Fruit fly (Drosophila melanogaster) whole organism, embryonic: ENCODE results near the gene fit.
A peak's percentile ranks its signal among the peaks of the same experiment; 100 is the strongest.

Experiments used
- Awh ChIP-seq: fragments of 200-800 bp; sonication (Bioruptor generic); IDR thresholded peaks from 2 replicates; pipeline ENCODE4, ENCODE4 v1.3.6; 2022; ENCODE audit warnings: missing biosample characterization, missing genetic modification characterization
- BEAF-32 ChIP-seq: fragments of 200-800 bp; sonication (Bioruptor generic); optimal IDR thresholded peaks from 3 replicates; lab custom pipeline; 2017; ENCODE audit warnings: missing biosample characterization, missing genetic modification characterization, mild to moderate bottlenecking, moderate library complexity, missing genetic modification reagents
- CG1024 ChIP-seq: fragments of 200-800 bp; sonication (Bioruptor generic); IDR thresholded peaks from 2 replicates; pipeline ENCODE4 v1.3.6; 2022; ENCODE audit warnings: missing biosample characterization, missing genetic modification characterization
- CG10431 ChIP-seq: fragments of 200-800 bp; sonication (Bioruptor generic); optimal IDR thresholded peaks from 3 replicates; lab custom pipeline; 2018; ENCODE audit warnings: missing biosample characterization, mild to moderate bottlenecking, missing genetic modification characterization
- CG11085 ChIP-seq: fragments of 200-800 bp; sonication (Bioruptor generic); IDR thresholded peaks from 2 replicates; pipeline ENCODE4 v1.3.6; 2022; ENCODE audit warnings: missing biosample characterization, missing genetic modification characterization
- CG12744 ChIP-seq: fragments of 200-800 bp; sonication (Bioruptor generic); optimal IDR thresholded peaks from 2 replicates; lab custom pipeline; 2016; ENCODE audit warnings: missing biosample characterization, missing genetic modification characterization
- CG15269 ChIP-seq: fragments of 200-800 bp; sonication (Bioruptor generic); optimal IDR thresholded peaks from 2 replicates; lab custom pipeline; 2018; ENCODE audit warnings: missing biosample characterization, mild to moderate bottlenecking, missing genetic modification characterization, moderate library complexity
- CG15696 ChIP-seq: fragments of 200-800 bp; sonication (Bioruptor generic); optimal IDR thresholded peaks from 2 replicates; lab custom pipeline; 2019; ENCODE audit warnings: missing biosample characterization, mild to moderate bottlenecking, missing genetic modification characterization, moderate library complexity
- CG16779 ChIP-seq: fragments of 200-800 bp; sonication (Bioruptor generic); IDR thresholded peaks from 2 replicates; pipeline ENCODE4 v1.3.6; 2022; ENCODE audit warnings: missing biosample characterization, missing genetic modification characterization
- CG16813 ChIP-seq: fragments of 200-800 bp; sonication (Bioruptor generic); IDR thresholded peaks from 3 replicates; pipeline ENCODE4 v1.3.6; 2022; ENCODE audit warnings: missing biosample characterization, missing genetic modification characterization; ENCODE audit not compliant: partially characterized antibody
- CG16863 ChIP-seq: fragments of 200-800 bp; sonication (Bioruptor generic); optimal IDR thresholded peaks from 3 replicates; lab custom pipeline; 2016; ENCODE audit warnings: missing biosample characterization, missing genetic modification characterization
- CG17612 ChIP-seq: fragments of 200-800 bp; sonication (Bioruptor generic); IDR thresholded peaks from 2 replicates; pipeline ENCODE4 v1.3.6; 2022; ENCODE audit warnings: missing biosample characterization, missing genetic modification characterization
- CG17912 ChIP-seq: fragments of 200-800 bp; sonication (Bioruptor generic); optimal IDR thresholded peaks from 2 replicates; lab custom pipeline; 2018; ENCODE audit warnings: missing biosample characterization, mild to moderate bottlenecking, missing genetic modification characterization
- CG18764 ChIP-seq: fragments of 200-800 bp; sonication (Bioruptor generic); optimal IDR thresholded peaks from 3 replicates; lab custom pipeline; 2016; ENCODE audit warnings: missing biosample characterization, missing genetic modification characterization
- CG30020 ChIP-seq: fragments of 200-800 bp; optimal IDR thresholded peaks from 2 replicates; lab custom pipeline; 2019; ENCODE audit warnings: missing biosample characterization, mild to moderate bottlenecking, missing genetic modification characterization, moderate library complexity
- CG31388 ChIP-seq: fragments of 200-800 bp; sonication (Bioruptor generic); optimal IDR thresholded peaks from 2 replicates; lab custom pipeline; 2016; ENCODE audit warnings: missing biosample characterization, missing genetic modification characterization
- CG32772 ChIP-seq: fragments of 200-800 bp; sonication (Bioruptor generic); IDR thresholded peaks from 2 replicates; pipeline ENCODE4 v1.3.6; 2022; ENCODE audit warnings: missing biosample characterization, missing genetic modification characterization
- CG7271 ChIP-seq: fragments of 200-800 bp; sonication (Bioruptor generic); optimal IDR thresholded peaks from 2 replicates; lab custom pipeline; 2018; ENCODE audit warnings: missing biosample characterization, mild to moderate bottlenecking, missing genetic modification characterization, moderate library complexity
- CG7357 ChIP-seq: fragments of 200-800 bp; sonication (Bioruptor generic); IDR thresholded peaks from 3 replicates; pipeline ENCODE4 v1.3.6; 2022; ENCODE audit warnings: missing biosample characterization, missing genetic modification characterization
- CG7556 ChIP-seq: fragments of 200-800 bp; sonication (Bioruptor generic); optimal IDR thresholded peaks from 2 replicates; lab custom pipeline; 2017; ENCODE audit warnings: missing biosample characterization, mild to moderate bottlenecking, missing genetic modification characterization
- CoRest ChIP-seq: fragments of 200-800 bp; sonication (Bioruptor generic); optimal IDR thresholded peaks from 3 replicates; lab custom pipeline; 2018; ENCODE audit warnings: missing biosample characterization, mild to moderate bottlenecking, missing genetic modification characterization, moderate library complexity
- Eip74EF ChIP-seq, 2 experiments: fragments of 200-800 bp in 1 of 2; fragments of >200 bp in 1 of 2; sonication (Bioruptor generic) in 1 of 2; optimal IDR thresholded peaks; 2 replicates each; lab custom pipeline; 2017 to 2019; ENCODE audit warnings: missing biosample characterization in 2 of 2, missing genetic modification characterization in 2 of 2, mild to moderate bottlenecking in 1 of 2, moderate library complexity in 1 of 2
- Fer2 ChIP-seq: fragments of 200-800 bp; sonication (Bioruptor generic); optimal IDR thresholded peaks from 2 replicates; lab custom pipeline; 2018; ENCODE audit warnings: missing biosample characterization, mild to moderate bottlenecking, missing genetic modification characterization, moderate library complexity
- Gsc ChIP-seq: fragments of 200-800 bp; sonication (Bioruptor generic); IDR thresholded peaks from 2 replicates; pipeline ENCODE4 v1.3.6; 2022; ENCODE audit warnings: missing biosample characterization, missing genetic modification characterization
- Hmr ChIP-seq: fragments of 200-800 bp; sonication (Bioruptor generic); optimal IDR thresholded peaks from 3 replicates; lab custom pipeline; 2017; ENCODE audit warnings: mild to moderate bottlenecking, missing biosample characterization, missing genetic modification reagents, missing genetic modification characterization
- Lhr ChIP-seq: fragments of 200-800 bp; sonication (Bioruptor generic); optimal IDR thresholded peaks from 3 replicates; lab custom pipeline; 2017; ENCODE audit warnings: mild to moderate bottlenecking, missing biosample characterization, missing genetic modification reagents, missing genetic modification characterization
- Myb ChIP-seq: fragments of 200-800 bp; sonication (Bioruptor generic); optimal IDR thresholded peaks from 2 replicates; lab custom pipeline; 2016; ENCODE audit warnings: missing biosample characterization, missing genetic modification characterization
- Scr ChIP-seq: fragments of 200-800 bp; sonication (Bioruptor generic); IDR thresholded peaks from 2 replicates; pipeline ENCODE4 v1.3.6; 2022; ENCODE audit warnings: missing biosample characterization, missing genetic modification characterization; ENCODE audit not compliant: partially characterized antibody
- Stat92E ChIP-seq, 3 experiments: fragments of >200 bp in 2 of 3; fragments of 200-800 bp in 1 of 3; sonication (Bioruptor generic) in 1 of 3; optimal IDR thresholded peaks; 2 replicates each; lab custom pipeline; 2017 to 2019; ENCODE audit warnings: missing biosample characterization in 3 of 3, missing genetic modification characterization in 3 of 3, mild to moderate bottlenecking in 1 of 3, moderate library complexity in 1 of 3
- Vsx1 ChIP-seq: fragments of 200-800 bp; sonication (Bioruptor generic); optimal IDR thresholded peaks from 2 replicates; lab custom pipeline; 2017; ENCODE audit warnings: missing biosample characterization, mild to moderate bottlenecking, missing genetic modification characterization, missing genetic modification reagents
- ap ChIP-seq: fragments of 200-800 bp; sonication (Bioruptor generic); IDR thresholded peaks from 2 replicates; pipeline ENCODE4 v1.3.6; 2022; ENCODE audit warnings: missing biosample characterization, missing genetic modification characterization
- ash1 ChIP-seq: fragments of 200-800 bp; sonication (Bioruptor generic); optimal IDR thresholded peaks from 2 replicates; lab custom pipeline; 2018; ENCODE audit warnings: missing biosample characterization, mild to moderate bottlenecking, missing genetic modification characterization
- bsh ChIP-seq, 2 experiments: fragments of 200-800 bp; sonication (Bioruptor generic); optimal IDR thresholded peaks; 2 replicates each; lab custom pipeline; 2017 to 2018; ENCODE audit warnings: mild to moderate bottlenecking in 2 of 2, missing biosample characterization in 2 of 2, missing genetic modification characterization in 2 of 2, moderate library complexity in 1 of 2
- cg ChIP-seq: fragments of 200-800 bp; sonication (Bioruptor generic); optimal IDR thresholded peaks from 3 replicates; lab custom pipeline; 2019; ENCODE audit warnings: missing biosample characterization, mild to moderate bottlenecking, missing genetic modification characterization, moderate library complexity
- chn ChIP-seq: fragments of 200-800 bp; sonication (Bioruptor generic); optimal IDR thresholded peaks from 2 replicates; lab custom pipeline; 2016; ENCODE audit warnings: missing biosample characterization, missing genetic modification characterization
- exex ChIP-seq: fragments of 200-800 bp; sonication (Bioruptor generic); optimal IDR thresholded peaks from 4 replicates; lab custom pipeline; 2018; ENCODE audit warnings: missing biosample characterization, mild to moderate bottlenecking, missing genetic modification characterization, moderate library complexity
- fru ChIP-seq: fragments of >200 bp; optimal IDR thresholded peaks from 2 replicates; lab custom pipeline; 2017
- ftz-f1 ChIP-seq: fragments of 200-800 bp; sonication (Bioruptor generic); optimal IDR thresholded peaks from 2 replicates; lab custom pipeline; 2016; ENCODE audit warnings: missing biosample characterization, missing genetic modification characterization
- gt ChIP-seq: fragments of 200-800 bp; sonication (Bioruptor generic); IDR thresholded peaks from 2 replicates; pipeline ENCODE4 v1.3.6; 2022; ENCODE audit warnings: missing biosample characterization, missing genetic modification characterization
- inv ChIP-seq: fragments of 200-800 bp; sonication (Bioruptor generic); IDR thresholded peaks from 2 replicates; pipeline ENCODE4 v1.3.6; 2022; ENCODE audit warnings: missing biosample characterization, missing genetic modification characterization; ENCODE audit not compliant: partially characterized antibody
- lab ChIP-seq: fragments of 200-800 bp; sonication (Bioruptor generic); optimal IDR thresholded peaks from 3 replicates; lab custom pipeline; 2017; ENCODE audit warnings: missing biosample characterization, missing genetic modification characterization, mild to moderate bottlenecking, moderate library complexity, missing genetic modification reagents
- org-1 ChIP-seq: fragments of 200-800 bp; sonication (Bioruptor generic); optimal IDR thresholded peaks from 2 replicates; lab custom pipeline; 2017; ENCODE audit warnings: missing biosample characterization, missing genetic modification characterization
- run ChIP-seq: fragments of 200-800 bp; sonication (Bioruptor generic); optimal IDR thresholded peaks from 3 replicates; lab custom pipeline; 2018; ENCODE audit warnings: missing biosample characterization, mild to moderate bottlenecking, missing genetic modification characterization
- shn ChIP-seq: fragments of 200-800 bp; sonication (Bioruptor generic); optimal IDR thresholded peaks from 3 replicates; lab custom pipeline; 2016; ENCODE audit warnings: missing biosample characterization, missing genetic modification characterization
- slou ChIP-seq: fragments of 200-800 bp; sonication (Bioruptor generic); optimal IDR thresholded peaks from 3 replicates; lab custom pipeline; 2016; ENCODE audit warnings: missing biosample characterization, missing genetic modification characterization
- slp2 ChIP-seq: fragments of 200-800 bp; sonication (Bioruptor generic); optimal IDR thresholded peaks from 2 replicates; lab custom pipeline; 2016; ENCODE audit warnings: missing biosample characterization, missing genetic modification characterization
- sug ChIP-seq: fragments of 200-800 bp; optimal IDR thresholded peaks from 2 replicates; lab custom pipeline; 2019; ENCODE audit warnings: missing biosample characterization, mild to moderate bottlenecking, missing genetic modification characterization, moderate library complexity
- tio ChIP-seq: fragments of 200-800 bp; sonication (Bioruptor generic); optimal IDR thresholded peaks from 2 replicates; lab custom pipeline; 2017; ENCODE audit warnings: missing biosample characterization, missing genetic modification characterization, inconsistent platforms
- trem ChIP-seq: fragments of 200-800 bp; optimal IDR thresholded peaks from 3 replicates; lab custom pipeline; 2019; ENCODE audit warnings: missing biosample characterization, mild to moderate bottlenecking, missing genetic modification characterization, moderate library complexity
- zen ChIP-seq: fragments of 200-800 bp; sonication (Bioruptor generic); optimal IDR thresholded peaks from 3 replicates; lab custom pipeline; 2018; ENCODE audit warnings: missing biosample characterization, mild to moderate bottlenecking, missing genetic modification characterization, moderate library complexity

fit gene

dm6 chr3R:21849988-21850460, 34.2 kb downstream of the fit start (continued):
- TF ChIP-seq ap (GFP tag; lab: Robert Waterston, UW) (0 out of 2 replicates have a peak, but pooled peaks have one; percentile 12), BEAF-32 (GFP tag; lab: Kevin White, UChicago) (no peak), Stat92E (GFP tag; optimal IDR thresholded peaks at IDR 0.05; lab: Kevin White, UChicago) (no peak), CG16779 (no peak), bsh (GFP tag; optimal IDR thresholded peaks at IDR 0.05; lab: Kevin White, UChicago) (peak in 1 of 2 experiments; percentile 67), ftz-f1 (GFP tag; lab: Kevin White, UChicago) (no peak), cg (GFP tag; lab: Kevin White, UChicago) (peak; percentile 18), chn (GFP tag; lab: Kevin White, UChicago) (peak; percentile 9), zen (tag; lab: Kevin White, UChicago) (peak; percentile 23), CG16813 (GFP tag; lab: Robert Waterston, UW) (no peak), Vsx1 (GFP tag; lab: Kevin White, UChicago) (no peak), trem (tag; lab: Kevin White, UChicago) (no peak), Fer2 (tag; lab: Kevin White, UChicago) (no peak), Lhr (GFP tag; lab: Kevin White, UChicago) (peak; percentile 27), Myb (GFP tag; lab: Kevin White, UChicago) (no peak), CG10431 (GFP tag; lab: Kevin White, UChicago) (peak; percentile 3), CG11085 (no peak), ash1 (GFP tag; lab: Kevin White, UChicago) (no peak), CG12744 (no peak), CG7271 (tag; lab: Kevin White, UChicago) (no peak), gt (GFP tag; lab: Robert Waterston, UW) (no peak), CG31388 (GFP tag; lab: Kevin White, UChicago) (no peak), CG30020 (tag; lab: Kevin White, UChicago) (no peak), org-1 (GFP tag; lab: Kevin White, UChicago) (peak; percentile 28), Scr (GFP tag; lab: Robert Waterston, UW) (no peak), lab (peak; percentile 38), CG16863 (GFP tag; lab: Kevin White, UChicago) (peak; percentile 60), Awh (GFP tag; lab: Robert Waterston, UW) (peak; percentile 49; the same call in 1 of the 2 replicates), CG32772 (GFP tag; lab: Robert Waterston, UW) (peak; percentile 54), sug (tag; lab: Kevin White, UChicago) (no peak), tio (GFP tag; lab: Kevin White, UChicago) (peak; percentile 27), run (tag; lab: Kevin White, UChicago) (no peak), CoRest (peak; percentile 55), slp2 (GFP tag; lab: Kevin White, UChicago) (peak; percentile 28), CG7357 (GFP tag; lab: Robert Waterston, UW) (0 out of 3 replicates have a peak, but pooled peaks have one; percentile 13), slou (GFP tag; lab: Kevin White, UChicago) (no peak), fru (no peak), CG15696 (tag; lab: Kevin White, UChicago) (peak; percentile 30), Hmr (GFP tag; lab: Kevin White, UChicago) (no peak), shn (GFP tag; lab: Kevin White, UChicago) (peak; percentile 67), CG15269 (tag; lab: Kevin White, UChicago) (no peak), CG17612 (GFP tag; lab: Robert Waterston, UW) (no peak), inv (no peak), CG7556 (GFP tag; lab: Kevin White, UChicago) (peak; percentile 51), CG1024 (GFP tag; lab: Robert Waterston, UW) (0 out of 2 replicates have a peak, but pooled peaks have one; percentile 1), Eip74EF (GFP tag; optimal IDR thresholded peaks at IDR 0.05; lab: Kevin White, UChicago) (no peak), exex (tag; lab: Kevin White, UChicago) (no peak), CG18764 (GFP tag; lab: Kevin White, UChicago) (no peak), CG17912 (GFP tag; lab: Kevin White, UChicago) (no peak), Gsc (GFP tag; lab: Robert Waterston, UW) (no peak)
